Worm (Caenorhabditis elegans): ENCODE data around the gene C33A12.3.

The C33A12.3 gene

ce11 chrIV:9488315-9488714, 24.5 kb downstream of the C33A12.3 start, which contains the start of gene sru-1:
TSS of gene sru-1 (plus strand) at chrIV:9488615.
- no peak for TF ChIP-seq lim-7 (GFP tag; IDR thresholded peaks at IDR 0.05)
- no peak for TF ChIP-seq F10B5.3 (tag; optimal IDR thresholded peaks at IDR 0.05)
- TF ChIP-seq Y5F2A.4 (GFP tag; optimal IDR thresholded peaks at IDR 0.05) = no peak
- TF ChIP-seq ceh-62 (tag; optimal IDR thresholded peaks at IDR 0.05) = no peak
- TF ChIP-seq gei-8 (GFP tag; optimal IDR thresholded peaks at IDR 0.05) = no peak
- TF ChIP-seq sdz-12 (GFP tag; optimal IDR thresholded peaks at IDR 0.05) = no peak
- TF ChIP-seq hlh-30 (tag; optimal IDR thresholded peaks at IDR 0.05; ENCODE audit: insufficient read depth) = no peak
- TF ChIP-seq F44E2.7 (GFP tag; IDR thresholded peaks at IDR 0.05) = no peak
- no peak for TF ChIP-seq daf-19 (GFP tag; conservative IDR thresholded peaks at IDR 0.05)
- TF ChIP-seq lin-39 (tag; optimal IDR thresholded peaks at IDR 0.05) = no peak
- TF ChIP-seq hlh-11 (tag; optimal IDR thresholded peaks at IDR 0.05) = no peak
- no peak for TF ChIP-seq nhr-102 (tag; optimal IDR thresholded peaks at IDR 0.05)
- no peak for TF ChIP-seq spr-1 (tag; optimal IDR thresholded peaks at IDR 0.05)
- no peak for TF ChIP-seq ceh-20 (GFP tag; IDR thresholded peaks at IDR 0.05)
- no peak for TF ChIP-seq F49E8.2 (tag; optimal IDR thresholded peaks at IDR 0.05; ENCODE audit: borderline replicate concordance)

ce11 chrIV:9486779-9487178, 26.0 kb downstream of the C33A12.3 start:
- TF ChIP-seq Y75B8A.6 (GFP tag; IDR thresholded peaks at IDR 0.05) = no peak
- TF ChIP-seq aha-1 (tag) = peak; percentile 93
- no peak for TF ChIP-seq egl-27 (tag; optimal IDR thresholded peaks at IDR 0.05)
- TF ChIP-seq tra-1 (GFP tag; IDR thresholded peaks at IDR 0.05) = no peak
- TF ChIP-seq nhr-76 (tag; optimal IDR thresholded peaks at IDR 0.05) = no peak

ce11 chrIV:9485972-9486371, 26.8 kb downstream of the C33A12.3 start, which contains the start of gene sru-2:
TSS of gene sru-2 (plus strand) at chrIV:9486272.
- TF ChIP-seq spr-3 (GFP tag; optimal IDR thresholded peaks at IDR 0.05) = no peak
- no peak for TF ChIP-seq tra-1 (GFP tag; IDR thresholded peaks at IDR 0.05)
- TF ChIP-seq dve-1 (tag; optimal IDR thresholded peaks at IDR 0.05; ENCODE audit: insufficient read depth) = no peak
- no peak for TF ChIP-seq mes-2 (tag; optimal IDR thresholded peaks at IDR 0.05; ENCODE audit: poor library complexity, severe bottlenecking)
- TF ChIP-seq ZK337.2 (GFP tag; IDR thresholded peaks at IDR 0.05) = no peak
- no peak for TF ChIP-seq nhr-42 (GFP tag; IDR thresholded peaks at IDR 0.05)
- no peak for TF ChIP-seq snpc-4 (tag; optimal IDR thresholded peaks at IDR 0.05)

- no peak for TF ChIP-seq daf-19 (GFP tag; conservative IDR thresholded peaks at IDR 0.05)
- no peak for TF ChIP-seq ceh-28 (tag; optimal IDR thresholded peaks at IDR 0.05)
- no peak for TF ChIP-seq F49E8.2 (tag; optimal IDR thresholded peaks at IDR 0.05; ENCODE audit: borderline replicate concordance)
- TF ChIP-seq nhr-237 (tag; optimal IDR thresholded peaks at IDR 0.05) = no peak
- no peak for TF ChIP-seq lin-29 (GFP tag; IDR thresholded peaks at IDR 0.05)
- no peak for TF ChIP-seq unc-39 (tag; optimal IDR thresholded peaks at IDR 0.05)
- no peak for TF ChIP-seq fkh-10 (GFP tag; optimal IDR thresholded peaks at IDR 0.05)
- TF ChIP-seq ceh-62 (tag; optimal IDR thresholded peaks at IDR 0.05) = no peak
- TF ChIP-seq zag-1 (tag; optimal IDR thresholded peaks at IDR 0.05) = no peak
- no peak for TF ChIP-seq ztf-11 (tag; optimal IDR thresholded peaks at IDR 0.05)
- TF ChIP-seq ceh-20 (GFP tag; IDR thresholded peaks at IDR 0.05) = no peak
- no peak for TF ChIP-seq daf-12 (tag; optimal IDR thresholded peaks at IDR 0.05)
- no peak for TF ChIP-seq dmd-6 (GFP tag; IDR thresholded peaks at IDR 0.05)
- TF ChIP-seq T26A8.4 (GFP tag; IDR thresholded peaks at IDR 0.05) = no peak
- no peak for TF ChIP-seq Y105C5A.15 (GFP tag; IDR thresholded peaks at IDR 0.05)
- TF ChIP-seq ceh-82 (tag; optimal IDR thresholded peaks at IDR 0.05) = no peak
- TF ChIP-seq R02D3.7 (tag; optimal IDR thresholded peaks at IDR 0.05) = no peak
Measured at ce11 chrIV:9485040-9485439, 27.8 kb downstream of the C33A12.3 start, which contains the start of gene gadr-2. TSS of gene gadr-2 (minus strand) at chrIV:9485140.
